Worm (Caenorhabditis elegans) whole organism, L4 larva: ENCODE results near the gene clec-83.

Experiments used
- F44E2.7 ChIP-seq: fragments of 200-800 bp; sonication (Bioruptor generic); IDR thresholded peaks from 2 replicates; pipeline ENCODE4 v2.1.2; 2022; ENCODE audit warnings: missing genetic modification characterization, missing compliant biosample characterization
- ZK546.5 ChIP-seq, 2 experiments: sonication (generic microtip); optimal IDR thresholded peaks; 2 replicates each; lab custom pipeline; 2017; ENCODE audit warnings: missing biosample characterization in 2 of 2, missing genetic modification characterization in 2 of 2
- aly-2 ChIP-seq: sonication (generic microtip); optimal IDR thresholded peaks from 2 replicates; lab custom pipeline; 2018; ENCODE audit warnings: missing biosample characterization, missing genetic modification characterization
- ama-1 ChIP-seq: fragments of 150-350 bp; optimal IDR thresholded peaks from 2 replicates; lab custom pipeline; 2014; ENCODE audit warnings: inconsistent platforms, mixed read lengths
- ces-1 ChIP-seq: fragments of 150-350 bp; sonication (generic microtip); optimal IDR thresholded peaks from 4 replicates; lab custom pipeline; 2014; ENCODE audit warnings: missing biosample characterization, missing genetic modification reagents, missing genetic modification characterization
- mes-2 ChIP-seq: sonication (generic microtip); optimal IDR thresholded peaks from 2 replicates; lab custom pipeline; 2016; ENCODE audit warnings: missing genotype, mild to moderate bottlenecking, missing genetic modification characterization, missing compliant biosample characterization; ENCODE audit not compliant: poor library complexity, severe bottlenecking
- nhr-41 ChIP-seq: fragments of 200-800 bp; sonication (Bioruptor generic); IDR thresholded peaks from 2 replicates; pipeline ENCODE4 v1.3.6; 2022; ENCODE audit warnings: missing genetic modification reagents, missing genetic modification characterization, missing compliant biosample characterization
- snpc-4 ChIP-seq: fragments of 150-350 bp; optimal IDR thresholded peaks from 2 replicates; lab custom pipeline; 2014; ENCODE audit warnings: missing biosample characterization, missing genetic modification characterization
- ztf-11 ChIP-seq: fragments of 150-350 bp; optimal IDR thresholded peaks from 2 replicates; lab custom pipeline; 2014; ENCODE audit warnings: missing biosample characterization, missing genetic modification characterization

- TF ChIP-seq nhr-41 (GFP tag; lab: Robert Waterston, UW) (no peak), aly-2 (no peak), mes-2 (tag; lab: Kevin White, UChicago) (no peak), F44E2.7 (no peak), ama-1 (lab: Kevin White, UChicago) (no peak), ZK546.5 (tag; optimal IDR thresholded peaks at IDR 0.05; lab: Kevin White, UChicago) (no peak), ztf-11 (tag; lab: Kevin White, UChicago) (no peak), snpc-4 (no peak), ces-1 (GFP tag; lab: Kevin White, UChicago) (no peak)
Observed at ce11 chrIV:2817038-2817437, 24.2 kb downstream of the clec-83 start.
